Fruit fly (Drosophila melanogaster): ENCODE data around the gene CG31688.

CG31688 gene

dm6 chr2L:20488128-20488527 lies 62.1 kb downstream of the CG31688 start:
- TF ChIP-seq usp (GFP tag; optimal IDR thresholded peaks at IDR 0.05): no peak
- no peak for TF ChIP-seq pan (optimal IDR thresholded peaks at IDR 0.05)
- TF ChIP-seq Dll (optimal IDR thresholded peaks at IDR 0.05): no peak
- no peak for TF ChIP-seq psq (optimal IDR thresholded peaks at IDR 0.05)
- no peak for TF ChIP-seq EcR (GFP tag; optimal IDR thresholded peaks at IDR 0.05)
- no peak for TF ChIP-seq CG8478 (optimal IDR thresholded peaks at IDR 0.05)

dm6 chr2L:20494423-20495052 lies 68.5 kb downstream of the CG31688 start, which contains the start of gene CG34007:
Gene CG34007, plus strand, starts transcription at chr2L:20495030.
- TF ChIP-seq Dll (optimal IDR thresholded peaks at IDR 0.05): no peak
- TF ChIP-seq psq (optimal IDR thresholded peaks at IDR 0.05): no peak
- TF ChIP-seq CG8478 (optimal IDR thresholded peaks at IDR 0.05): no peak
- TF ChIP-seq usp (GFP tag; optimal IDR thresholded peaks at IDR 0.05): no peak
- no peak for TF ChIP-seq pan (optimal IDR thresholded peaks at IDR 0.05)
- TF ChIP-seq EcR (GFP tag; optimal IDR thresholded peaks at IDR 0.05): no peak

All from whole organism.